Worm (Caenorhabditis elegans): ENCODE results near the gene melo-1.

ce11 chrIV:14770663-14771062 is 16.2 kb upstream of the melo-1 start:
- no peak for TF ChIP-seq nhr-10 (tag; optimal IDR thresholded peaks at IDR 0.05)
- TF ChIP-seq lin-39 (tag; optimal IDR thresholded peaks at IDR 0.05), result no peak
- no peak for TF ChIP-seq mdl-1 (tag; optimal IDR thresholded peaks at IDR 0.05)
- TF ChIP-seq skn-1 (tag; optimal IDR thresholded peaks at IDR 0.05), result no peak
- TF ChIP-seq ceh-16 (tag; optimal IDR thresholded peaks at IDR 0.05), result no peak
- no peak for TF ChIP-seq dmd-4 (tag; optimal IDR thresholded peaks at IDR 0.05)

Measured in whole organism, L2 larva.